Fruit fly (Drosophila melanogaster) whole organism: ENCODE data around the gene CG16903.
A peak's percentile ranks its signal among the peaks of the same experiment; 100 is the strongest.

Source experiments
- CG8478 ChIP-seq: fragments of >200 bp; optimal IDR thresholded peaks from 2 replicates; lab custom pipeline; 2018; ENCODE audit warnings: inconsistent platforms
- Dll ChIP-seq: fragments of >200 bp; optimal IDR thresholded peaks from 2 replicates; lab custom pipeline; 2017
- EcR ChIP-seq, 2 experiments: fragments of >200 bp; optimal IDR thresholded peaks; 2 replicates each; lab custom pipeline; 2017; ENCODE audit warnings: missing biosample characterization in 2 of 2, missing genetic modification characterization in 2 of 2, missing genetic modification reagents in 2 of 2
- pan ChIP-seq: fragments of >200 bp; optimal IDR thresholded peaks from 2 replicates; lab custom pipeline; 2017
- psq ChIP-seq: fragments of >200 bp; optimal IDR thresholded peaks from 2 replicates; lab custom pipeline; 2017
- usp ChIP-seq: fragments of >200 bp; optimal IDR thresholded peaks from 2 replicates; lab custom pipeline; 2017; ENCODE audit warnings: missing biosample characterization, missing genetic modification characterization, mixed read lengths

Gene CG16903

DNA sequence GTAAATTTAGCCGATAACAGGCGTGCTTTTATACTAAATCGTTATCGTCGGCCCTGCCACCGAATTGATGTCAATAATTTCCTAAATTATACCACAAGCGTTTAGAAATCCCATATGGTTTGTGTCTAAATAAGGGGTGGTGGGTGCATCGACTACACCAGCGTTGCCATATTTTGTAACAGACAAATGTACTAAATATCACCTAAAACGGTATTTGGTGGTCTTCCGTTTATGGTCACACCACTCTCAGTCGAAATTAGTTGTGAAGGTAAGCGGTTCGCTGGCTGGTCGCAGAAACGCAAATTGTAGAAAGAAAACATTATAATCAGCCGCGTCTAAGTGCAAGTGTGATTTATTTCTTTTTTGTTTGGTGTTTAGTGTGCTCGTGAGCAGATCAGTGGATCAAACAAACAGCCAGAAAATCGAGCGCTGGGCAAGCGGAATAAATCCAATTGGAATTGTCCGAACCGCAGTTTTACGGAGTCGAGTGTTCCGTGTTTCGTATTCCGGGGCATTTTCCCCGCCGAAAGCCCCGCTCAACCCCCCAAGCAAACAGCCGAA, at the start of gene CG16903, which contains the start of gene Unc-76:
Gene CG16903, minus strand, starts transcription at position 39 of the 561 bp plus-strand sequence.
Gene Unc-76, plus strand, starts transcription at position 244 of the 561 bp plus-strand sequence.
- no peak for TF ChIP-seq EcR (GFP tag; optimal IDR thresholded peaks at IDR 0.05; lab: Kevin White, UChicago)
- TF ChIP-seq pan (lab: Kevin White, UChicago) = no peak
- TF ChIP-seq usp (GFP tag; lab: Kevin White, UChicago) = no peak
- no peak for TF ChIP-seq CG8478 (lab: Kevin White, UChicago)
- no peak for TF ChIP-seq psq
- no peak for TF ChIP-seq Dll (lab: Kevin White, UChicago)

DNA sequence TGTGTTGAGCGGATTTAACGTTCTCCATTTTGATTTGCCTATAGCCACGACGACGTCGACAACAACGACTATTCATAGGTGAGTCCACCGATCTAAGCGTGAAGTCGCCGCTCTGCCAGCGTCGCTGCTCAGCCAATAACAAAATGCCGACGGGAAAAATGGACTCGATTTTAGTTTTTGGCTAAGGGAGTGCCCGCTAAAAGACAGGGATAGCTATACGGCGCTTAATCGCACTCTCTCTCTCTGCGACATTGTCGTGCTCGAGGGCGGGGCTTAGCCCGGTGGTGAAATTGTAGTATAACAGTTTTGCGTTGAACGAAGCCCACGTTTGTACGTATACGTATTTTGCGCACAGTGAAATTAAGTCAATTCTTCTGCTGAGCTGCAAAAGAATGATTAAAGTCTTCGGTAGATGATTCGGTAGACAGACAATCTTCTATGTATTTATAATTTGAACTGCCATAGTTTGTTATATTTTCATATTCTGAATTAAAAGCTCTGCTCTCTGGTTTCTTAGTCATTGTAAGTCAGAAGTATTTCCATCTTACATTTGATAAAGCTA, 45.4 kb upstream of the CG16903 start:
- TF ChIP-seq pan (lab: Kevin White, UChicago) (no peak), CG8478 (lab: Kevin White, UChicago) (peak; percentile 10)

DNA sequence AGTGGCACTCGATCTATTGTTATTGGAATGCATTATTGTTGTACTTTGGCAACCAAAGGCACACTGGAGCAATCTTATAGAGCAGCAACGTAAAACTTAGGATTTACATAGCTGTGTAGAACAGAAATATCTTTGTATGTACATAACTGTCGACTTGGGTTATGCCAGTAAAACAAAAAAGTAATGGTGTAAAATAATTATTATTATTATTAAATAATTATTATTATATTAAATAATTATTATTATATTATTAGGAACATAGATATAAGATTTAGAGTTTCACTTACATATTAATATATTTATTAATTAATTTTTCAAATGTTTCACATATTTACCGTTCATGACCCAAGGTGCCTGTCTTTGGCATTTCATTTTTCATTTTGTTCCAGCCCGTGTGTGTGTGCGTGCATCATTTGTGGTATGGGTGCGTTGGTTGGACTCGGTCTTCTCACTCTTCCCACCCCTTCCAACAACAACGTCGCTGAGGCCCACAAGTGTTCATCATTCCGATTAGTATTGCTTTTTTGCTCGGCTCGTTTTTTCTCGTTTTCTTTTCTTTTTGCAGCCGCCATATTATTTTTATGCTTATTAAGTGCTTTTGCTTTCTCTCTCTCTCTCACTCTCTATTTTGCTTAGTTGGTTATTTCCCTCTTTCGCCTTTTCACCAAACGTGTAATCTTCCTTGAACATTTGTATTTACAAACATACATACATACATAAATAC, 43.9 kb upstream of the CG16903 start:
- TF ChIP-seq Dll (lab: Kevin White, UChicago) (no peak), CG8478 (lab: Kevin White, UChicago) (no peak), EcR (GFP tag; optimal IDR thresholded peaks at IDR 0.05; lab: Kevin White, UChicago) (no peak), usp (GFP tag; lab: Kevin White, UChicago) (no peak), psq (no peak), pan (lab: Kevin White, UChicago) (no peak)

DNA sequence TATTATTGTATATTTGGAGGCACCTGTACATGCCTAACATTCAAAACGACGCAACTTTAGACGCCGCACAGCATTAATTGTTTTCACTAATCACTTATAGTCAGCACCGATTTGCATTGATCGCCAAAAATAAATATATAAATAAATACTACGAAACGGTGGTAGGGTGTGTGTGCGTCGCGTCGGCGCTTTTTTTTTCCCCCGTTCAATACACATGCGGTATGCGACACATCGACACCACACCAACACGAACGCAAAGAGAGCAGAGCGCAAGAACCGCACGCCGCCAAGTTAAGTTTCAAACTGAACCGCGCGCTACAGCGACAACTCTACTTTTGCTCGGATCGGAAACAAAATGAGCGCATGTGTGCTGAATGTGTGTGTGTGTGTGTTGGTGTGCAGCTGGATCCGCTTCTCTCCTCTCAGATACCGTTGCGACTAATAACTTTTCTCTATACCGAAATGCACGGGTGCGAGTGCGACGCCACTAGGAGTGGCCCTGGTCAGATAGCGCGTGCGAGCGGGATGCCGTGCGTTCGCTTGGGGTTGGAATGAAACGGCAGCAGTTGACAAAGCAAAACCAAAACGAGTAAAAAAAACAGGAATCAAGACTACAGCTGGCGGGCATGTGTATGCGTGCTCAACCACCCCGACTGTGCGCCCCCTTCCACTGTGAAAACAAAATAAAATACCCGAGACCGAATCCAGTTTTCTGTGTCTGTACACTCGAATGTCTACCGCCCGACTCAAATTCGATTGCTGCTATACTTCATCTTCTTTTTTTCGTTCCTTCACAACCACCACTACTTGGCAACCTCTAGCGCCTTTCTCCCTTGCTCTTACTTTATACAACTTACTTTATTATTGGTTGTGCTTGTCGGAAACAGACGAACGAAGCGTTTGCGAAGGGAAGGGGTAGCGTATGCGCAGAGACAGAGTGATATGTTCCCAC, 43.1 kb upstream of the CG16903 start, which contains the start of gene ph-d:
Gene ph-d, minus strand, starts transcription at position 274 of the 952 bp plus-strand sequence.
- peak in 1 of 2 experiments; percentile 43 for TF ChIP-seq EcR (GFP tag; optimal IDR thresholded peaks at IDR 0.05; lab: Kevin White, UChicago)
- no peak for TF ChIP-seq psq
- peak; percentile 18 for TF ChIP-seq Dll (lab: Kevin White, UChicago)
- no peak for TF ChIP-seq pan (lab: Kevin White, UChicago)
- TF ChIP-seq CG8478 (lab: Kevin White, UChicago) = peak; percentile 94

DNA sequence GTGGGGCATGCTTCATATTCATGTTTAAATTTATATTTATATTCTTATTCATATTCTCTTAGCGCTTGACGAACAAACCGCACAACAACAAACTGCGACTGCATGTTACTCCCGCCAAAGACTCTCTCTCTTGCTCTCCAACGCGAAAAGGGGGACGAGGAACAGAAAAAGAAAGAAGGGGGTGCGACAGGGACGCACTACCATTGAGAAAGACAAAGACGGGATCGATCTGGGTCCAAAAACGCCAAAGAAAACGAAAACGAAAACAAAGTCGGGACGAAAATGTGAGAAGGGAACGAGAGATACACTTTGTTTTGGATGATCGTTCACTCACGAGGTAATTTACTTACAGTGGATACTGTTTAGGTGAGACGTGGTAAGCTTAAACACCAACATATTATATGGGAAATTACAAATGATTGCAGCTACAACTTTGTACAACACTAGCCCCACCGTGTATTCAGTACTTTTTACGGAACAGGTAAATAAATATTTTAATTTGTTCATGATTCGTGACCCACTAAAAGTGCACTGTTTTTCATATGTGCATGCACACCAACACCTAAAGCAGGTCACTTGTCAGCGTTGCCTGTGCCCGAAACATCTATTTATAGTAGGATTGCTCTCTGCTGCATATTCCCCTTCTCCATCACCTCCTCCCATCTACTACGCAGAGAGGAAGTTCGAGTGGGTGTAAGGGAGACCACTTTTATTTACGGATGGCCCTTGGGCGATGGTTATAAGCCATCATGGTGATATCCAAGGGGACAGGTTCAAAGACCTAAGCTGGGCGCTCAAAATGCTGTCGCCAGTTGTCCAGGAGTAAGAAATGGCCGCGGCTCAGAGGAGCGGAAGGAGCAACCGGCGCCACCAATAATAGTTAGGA, 41.8 kb upstream of the CG16903 start:
- TF ChIP-seq EcR (GFP tag; optimal IDR thresholded peaks at IDR 0.05; lab: Kevin White, UChicago) = no peak
- TF ChIP-seq CG8478 (lab: Kevin White, UChicago) = no peak
- no peak for TF ChIP-seq Dll (lab: Kevin White, UChicago)
- TF ChIP-seq pan (lab: Kevin White, UChicago) = no peak
- no peak for TF ChIP-seq usp (GFP tag; lab: Kevin White, UChicago)
- TF ChIP-seq psq = no peak

DNA sequence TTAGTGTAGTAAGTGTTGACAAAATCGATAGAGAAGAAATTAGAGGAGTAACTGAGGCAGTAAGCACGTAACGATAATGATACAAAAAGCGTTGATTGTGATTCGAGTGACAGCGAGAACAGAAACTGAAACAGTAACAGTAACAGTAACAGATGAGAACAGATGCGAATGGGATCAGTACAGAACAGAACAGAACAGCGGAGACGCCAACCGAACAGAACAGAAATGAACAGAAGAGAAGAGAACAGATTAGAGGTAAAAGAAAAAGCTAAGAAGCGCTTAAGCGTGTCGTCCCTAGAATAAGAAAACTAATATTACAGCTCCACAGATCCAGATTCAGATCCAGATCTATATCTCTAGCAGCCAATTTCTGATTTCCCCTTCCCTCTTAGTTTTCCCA, 32.5 kb upstream of the CG16903 start:
- no peak for TF ChIP-seq EcR (GFP tag; optimal IDR thresholded peaks at IDR 0.05; lab: Kevin White, UChicago)
- TF ChIP-seq Dll (lab: Kevin White, UChicago) = no peak
- TF ChIP-seq CG8478 (lab: Kevin White, UChicago) = no peak
- TF ChIP-seq psq = no peak
- TF ChIP-seq pan (lab: Kevin White, UChicago) = no peak
- TF ChIP-seq usp (GFP tag; lab: Kevin White, UChicago) = no peak

DNA sequence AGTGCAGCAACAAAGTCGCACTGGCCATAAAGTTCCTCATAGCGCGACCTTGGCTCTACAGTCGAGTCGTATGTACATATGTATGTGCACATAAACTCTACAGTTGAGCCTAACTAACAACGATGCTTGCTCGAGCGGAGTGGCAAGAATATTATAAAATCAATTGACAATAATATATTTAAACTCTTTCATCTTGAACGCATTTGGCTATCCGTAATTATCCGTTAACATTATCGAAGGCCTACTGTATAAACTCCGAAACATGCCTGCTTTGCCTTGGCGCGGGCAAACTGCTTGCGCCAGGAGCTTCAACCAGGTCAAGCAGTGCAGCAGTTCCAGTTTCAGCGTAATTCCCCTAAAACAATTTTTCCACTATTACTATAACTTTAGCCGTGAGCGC, 28.4 kb upstream of the CG16903 start:
- no peak for TF ChIP-seq psq
- TF ChIP-seq CG8478 (lab: Kevin White, UChicago) = no peak
- no peak for TF ChIP-seq EcR (GFP tag; optimal IDR thresholded peaks at IDR 0.05; lab: Kevin White, UChicago)
- no peak for TF ChIP-seq usp (GFP tag; lab: Kevin White, UChicago)
- TF ChIP-seq Dll (lab: Kevin White, UChicago) = no peak
- TF ChIP-seq pan (lab: Kevin White, UChicago) = no peak

DNA sequence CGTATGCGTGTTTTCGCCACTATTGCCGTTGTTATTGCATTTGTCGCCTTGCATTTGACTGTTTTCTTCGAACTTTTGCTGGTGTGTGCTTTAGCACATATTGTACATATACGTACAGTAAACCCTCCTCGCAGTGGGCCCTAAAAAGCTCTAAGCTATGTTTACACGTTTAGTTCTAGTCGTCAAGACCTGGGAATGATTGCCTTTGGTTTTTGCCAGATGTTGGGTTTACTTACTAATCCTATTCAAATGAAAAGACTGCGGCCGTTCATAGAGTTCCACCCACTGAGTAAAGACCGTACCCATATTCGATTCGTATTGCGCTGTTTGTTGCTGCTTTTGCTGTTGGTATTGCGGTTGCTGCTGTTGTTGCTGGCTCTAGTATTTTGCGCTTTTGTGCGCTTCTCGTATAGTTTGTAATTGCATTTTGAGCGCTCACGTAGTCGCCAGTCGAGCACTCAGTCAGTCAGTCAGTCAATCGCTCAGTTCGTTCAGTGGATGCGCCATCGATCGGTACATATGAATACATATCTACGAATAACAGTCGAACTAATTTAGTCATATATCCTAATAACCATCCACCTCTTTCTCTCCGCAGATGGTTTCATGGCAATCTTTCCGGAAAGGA, 27.7 kb upstream of the CG16903 start:
- no peak for TF ChIP-seq CG8478 (lab: Kevin White, UChicago)
- no peak for TF ChIP-seq EcR (GFP tag; optimal IDR thresholded peaks at IDR 0.05; lab: Kevin White, UChicago)
- no peak for TF ChIP-seq pan (lab: Kevin White, UChicago)
- TF ChIP-seq usp (GFP tag; lab: Kevin White, UChicago) = no peak
- TF ChIP-seq psq = no peak
- TF ChIP-seq Dll (lab: Kevin White, UChicago) = no peak

DNA sequence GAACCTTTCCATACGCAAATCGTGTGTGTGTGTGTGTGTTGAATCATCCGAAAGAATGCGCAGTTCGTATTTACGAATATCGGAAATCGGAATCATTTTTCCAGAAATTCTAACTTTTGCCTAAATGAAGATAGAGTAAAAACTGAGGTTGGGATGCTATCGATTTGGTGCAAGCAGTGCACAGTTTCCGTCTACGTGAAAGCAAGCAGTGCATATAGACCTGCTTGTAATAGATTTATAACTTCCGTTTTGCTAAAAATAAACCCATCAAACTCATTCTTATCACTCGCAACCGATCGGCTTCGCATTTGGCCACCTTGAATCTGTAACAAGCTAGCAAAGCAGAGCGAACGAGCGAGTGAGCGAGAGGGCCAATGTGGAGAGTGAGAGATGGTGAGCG, 26.2 kb upstream of the CG16903 start:
- TF ChIP-seq pan (lab: Kevin White, UChicago) = no peak
- no peak for TF ChIP-seq usp (GFP tag; lab: Kevin White, UChicago)
- TF ChIP-seq EcR (GFP tag; optimal IDR thresholded peaks at IDR 0.05; lab: Kevin White, UChicago) = no peak
- no peak for TF ChIP-seq Dll (lab: Kevin White, UChicago)
- no peak for TF ChIP-seq CG8478 (lab: Kevin White, UChicago)
- TF ChIP-seq psq = no peak

DNA sequence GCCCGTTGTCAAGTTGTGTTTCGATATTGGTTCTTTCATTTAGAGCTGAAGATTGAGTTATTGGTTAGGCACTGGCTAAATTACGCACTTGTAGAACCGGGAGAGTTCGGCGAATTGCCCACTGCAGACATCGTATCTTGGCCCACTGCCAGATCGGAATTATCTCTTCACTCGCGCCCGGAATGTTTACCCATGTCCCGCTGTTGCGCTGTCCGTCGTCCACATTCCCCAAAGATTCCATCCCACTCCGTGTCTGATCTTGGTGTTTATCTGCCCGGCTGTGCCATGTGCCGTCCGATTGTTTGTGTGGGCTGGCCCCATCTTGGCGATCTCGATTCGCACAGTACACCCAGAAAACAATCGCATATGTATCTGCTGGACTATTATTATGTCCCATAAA, 24.2 kb upstream of the CG16903 start:
- TF ChIP-seq pan (lab: Kevin White, UChicago) = no peak
- no peak for TF ChIP-seq psq
- no peak for TF ChIP-seq Dll (lab: Kevin White, UChicago)
- TF ChIP-seq CG8478 (lab: Kevin White, UChicago) = no peak
- no peak for TF ChIP-seq EcR (GFP tag; optimal IDR thresholded peaks at IDR 0.05; lab: Kevin White, UChicago)
- no peak for TF ChIP-seq usp (GFP tag; lab: Kevin White, UChicago)
